Worm (Caenorhabditis elegans): ENCODE data around the gene rnp-3.
A peak's percentile ranks its signal among the peaks of the same experiment; 100 is the strongest.

Gene rnp-3

DNA sequence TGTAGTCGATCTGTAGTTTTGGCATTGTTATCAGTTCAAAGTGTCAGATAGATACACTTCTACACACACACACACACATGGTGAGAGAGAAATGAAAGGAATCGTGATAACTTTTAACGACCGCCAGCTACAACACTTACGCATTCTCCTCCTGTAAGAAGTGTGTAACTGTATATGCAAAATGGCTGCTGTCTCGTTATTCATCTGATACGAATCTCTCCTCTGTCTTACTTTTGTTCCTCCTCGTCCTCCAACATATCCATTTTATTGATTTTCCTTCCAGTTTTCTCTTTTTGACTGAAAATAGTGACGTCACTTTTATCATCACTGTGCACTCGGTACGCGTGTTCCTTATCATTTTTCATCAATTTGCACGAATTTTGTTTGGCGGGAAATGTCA, 38.8 kb downstream of the rnp-3 start:
- TF ChIP-seq T26A8.4 (GFP tag; IDR thresholded peaks at IDR 0.05) (no peak; the same call in 1 of the 2 replicates), duxl-1 (tag; optimal IDR thresholded peaks at IDR 0.05; ENCODE audit: poor library complexity) (no peak), ces-1 (GFP tag; optimal IDR thresholded peaks at IDR 0.05) (no peak), snpc-4 (tag; optimal IDR thresholded peaks at IDR 0.05) (no peak), nhr-42 (GFP tag; IDR thresholded peaks at IDR 0.05) (no peak), nhr-11 (tag; optimal IDR thresholded peaks at IDR 0.05) (no peak), madf-9 (GFP tag; conservative IDR thresholded peaks at IDR 0.05) (no peak), gei-8 (GFP tag; optimal IDR thresholded peaks at IDR 0.05) (no peak), ama-1 (optimal IDR thresholded peaks at IDR 0.05) (no peak), egl-27 (tag; optimal IDR thresholded peaks at IDR 0.05) (no peak), lsy-2 (tag; optimal IDR thresholded peaks at IDR 0.05) (peak in 1 of 2 experiments; percentile 6), spr-1 (tag; optimal IDR thresholded peaks at IDR 0.05) (no peak), F44E2.7 (GFP tag; IDR thresholded peaks at IDR 0.05) (no peak), nhr-77 (tag; optimal IDR thresholded peaks at IDR 0.05) (peak; percentile 40), nhr-25 (tag; optimal IDR thresholded peaks at IDR 0.05; ENCODE audit: borderline replicate concordance, insufficient read depth) (no peak), nhr-6 (tag; optimal IDR thresholded peaks at IDR 0.05) (no peak), D1046.2 (GFP tag; IDR thresholded peaks at IDR 0.05) (no peak), daf-19 (GFP tag; conservative IDR thresholded peaks at IDR 0.05) (no peak), mxl-3 (GFP tag; optimal IDR thresholded peaks at IDR 0.05) (peak; percentile 45), ceh-20 (GFP tag; IDR thresholded peaks at IDR 0.05) (no peak), lin-15B (tag; optimal IDR thresholded peaks at IDR 0.05) (no peak), lir-3 (tag; optimal IDR thresholded peaks at IDR 0.05) (no peak), T20F7.1 (GFP tag; optimal IDR thresholded peaks at IDR 0.05) (no peak), vab-7 (GFP tag; IDR thresholded peaks at IDR 0.05) (no peak), set-16 (GFP tag; IDR thresholded peaks at IDR 0.05) (no peak), ZK546.5 (tag; optimal IDR thresholded peaks at IDR 0.05) (no peak), dve-1 (tag; optimal IDR thresholded peaks at IDR 0.05; ENCODE audit: insufficient read depth) (peak; percentile 46), F26F4.8 (GFP tag; conservative IDR thresholded peaks at IDR 0.05) (no peak), zip-2 (tag; optimal IDR thresholded peaks at IDR 0.05) (no peak), saeg-2 (GFP tag; IDR thresholded peaks at IDR 0.05) (no peak), dmd-8 (GFP tag; IDR thresholded peaks at IDR 0.05) (no peak), spr-3 (GFP tag; optimal IDR thresholded peaks at IDR 0.05) (no peak), lin-29 (GFP tag; IDR thresholded peaks at IDR 0.05) (no peak), zag-1 (tag; optimal IDR thresholded peaks at IDR 0.05) (no peak), lin-13 (GFP tag; optimal IDR thresholded peaks at IDR 0.05) (peak; percentile 50), aha-1 (tag) (no peak), daf-16 (GFP tag; optimal IDR thresholded peaks at IDR 0.05) (no peak), daf-16 (tag; optimal IDR thresholded peaks at IDR 0.05) (peak; percentile 48), nhr-237 (tag; optimal IDR thresholded peaks at IDR 0.05) (no peak), nhr-111 (GFP tag; optimal IDR thresholded peaks at IDR 0.05) (no peak), zfp-3 (GFP tag; conservative IDR thresholded peaks at IDR 0.05) (no peak), unc-62 (GFP tag; optimal IDR thresholded peaks at IDR 0.05 in 1 of 2) (peak in 1 of 2 experiments; percentile 74), unc-62 (tag; optimal IDR thresholded peaks at IDR 0.05) (no peak), php-3 (GFP tag; IDR thresholded peaks at IDR 0.05) (peak; percentile 43; the same call in 1 of the 2 replicates), fos-1 (tag; optimal IDR thresholded peaks at IDR 0.05) (no peak), pqm-1 (tag; optimal IDR thresholded peaks at IDR 0.05) (peak; percentile 44), R02D3.7 (tag; optimal IDR thresholded peaks at IDR 0.05) (no peak), F49E8.2 (tag; optimal IDR thresholded peaks at IDR 0.05; ENCODE audit: borderline replicate concordance) (no peak), tag-97 (GFP tag; IDR thresholded peaks at IDR 0.05) (no peak), Y105C5A.15 (GFP tag; IDR thresholded peaks at IDR 0.05) (no peak), hlh-30 (tag; optimal IDR thresholded peaks at IDR 0.05; ENCODE audit: insufficient read depth) (peak; percentile 34), rbr-2 (tag; optimal IDR thresholded peaks at IDR 0.05) (no peak), lim-7 (GFP tag; IDR thresholded peaks at IDR 0.05) (no peak)
